Worm (Caenorhabditis elegans) whole organism, L3 larva: ENCODE measurements around the gene C27F2.4.

ENCODE experiments used
- ama-1 ChIP-seq: fragments of 150-350 bp; optimal IDR thresholded peaks from 2 replicates; lab custom pipeline; 2018
- daf-12 ChIP-seq: fragments of 150-350 bp; optimal IDR thresholded peaks from 2 replicates; lab custom pipeline; 2014; ENCODE audit warnings: missing biosample characterization, missing genetic modification reagents, missing genetic modification characterization
- fos-1 ChIP-seq: fragments of 150-350 bp; optimal IDR thresholded peaks from 2 replicates; lab custom pipeline; 2014; ENCODE audit warnings: missing biosample characterization, missing genetic modification characterization
- lin-15B ChIP-seq: fragments of 150-350 bp; optimal IDR thresholded peaks from 2 replicates; lab custom pipeline; 2014; ENCODE audit warnings: missing biosample characterization, missing genetic modification characterization
- nhr-28 ChIP-seq: fragments of 150-350 bp; optimal IDR thresholded peaks from 2 replicates; lab custom pipeline; 2014; ENCODE audit warnings: missing biosample characterization, missing genetic modification characterization
- nhr-77 ChIP-seq: fragments of 150-350 bp; optimal IDR thresholded peaks from 2 replicates; lab custom pipeline; 2014; ENCODE audit warnings: missing biosample characterization, missing genetic modification characterization
- pqm-1 ChIP-seq: fragments of 150-350 bp; optimal IDR thresholded peaks from 2 replicates; lab custom pipeline; 2017; ENCODE audit warnings: missing biosample characterization, missing genetic modification characterization, inconsistent platforms

- no peak for TF ChIP-seq fos-1 (tag; lab: Kevin White, UChicago)
- TF ChIP-seq daf-12 (tag; lab: Kevin White, UChicago): no peak
- TF ChIP-seq lin-15B: peak; percentile 37
- TF ChIP-seq nhr-77: no peak
- TF ChIP-seq pqm-1 (tag; lab: Kevin White, UChicago): no peak
- no peak for TF ChIP-seq nhr-28 (tag; lab: Kevin White, UChicago)
- TF ChIP-seq ama-1 (lab: Kevin White, UChicago): no peak
These were observed 9.8 kb downstream of the C27F2.4 start for ce11 chrIII:4950345-4950744.
